Worm (Caenorhabditis elegans) whole organism, young adult: Measurements from ENCODE around the gene mtcu-2.
A peak's percentile ranks its signal among the peaks of the same experiment; 100 is the strongest.

ENCODE experiments used
- B0035.1 ChIP-seq: sonication (generic microtip); optimal IDR thresholded peaks from 2 replicates; lab custom pipeline; 2016; ENCODE audit warnings: missing genetic modification characterization, mild to moderate bottlenecking, missing compliant biosample characterization, missing genotype, missing genetic modification reagents
- B0261.1 ChIP-seq: sonication (generic microtip); optimal IDR thresholded peaks from 2 replicates; lab custom pipeline; 2016; ENCODE audit warnings: mild to moderate bottlenecking, missing genetic modification characterization, moderate library complexity, missing compliant biosample characterization
- D2030.7 ChIP-seq: fragments of 200-800 bp; sonication (Bioruptor generic); IDR thresholded peaks from 2 replicates; pipeline ENCODE4 v1.3.6; 2022; ENCODE audit warnings: missing genetic modification reagents, missing genetic modification characterization, missing compliant biosample characterization
- F52B5.7 ChIP-seq: sonication (generic microtip); optimal IDR thresholded peaks from 2 replicates; lab custom pipeline; 2016; ENCODE audit warnings: mild to moderate bottlenecking, missing genetic modification characterization, missing compliant biosample characterization
- F57A8.1 ChIP-seq: fragments of 200-800 bp; sonication (Bioruptor generic); optimal IDR thresholded peaks from 2 replicates; lab custom pipeline; 2018; ENCODE audit warnings: mild to moderate bottlenecking, missing genetic modification characterization, moderate library complexity, missing compliant biosample characterization
- K12H6.12 ChIP-seq: fragments of 200-800 bp; sonication (Bioruptor generic); optimal IDR thresholded peaks from 2 replicates; lab custom pipeline; 2018; ENCODE audit warnings: mild to moderate bottlenecking, missing genetic modification characterization, missing compliant biosample characterization
- T26A5.8 ChIP-seq: sonication (generic microtip); optimal IDR thresholded peaks from 2 replicates; lab custom pipeline; 2016; ENCODE audit warnings: missing genetic modification characterization, missing compliant biosample characterization
- Y53G8AR.9 ChIP-seq: fragments of 200-800 bp; sonication (Bioruptor generic); conservative IDR thresholded peaks from 2 replicates; pipeline ENCODE4 v1.3.6; 2022; ENCODE audit warnings: missing genetic modification reagents, missing genetic modification characterization, missing compliant biosample characterization
- Y79H2A.3 ChIP-seq: fragments of 200-800 bp; sonication (Bioruptor generic); conservative IDR thresholded peaks from 2 replicates; pipeline ENCODE4 v1.3.6; 2022; ENCODE audit warnings: missing genetic modification reagents, missing genetic modification characterization, missing compliant biosample characterization
- aptf-2 ChIP-seq: fragments of 200-800 bp; sonication (Bioruptor generic); conservative IDR thresholded peaks from 2 replicates; pipeline ENCODE4 v1.3.6; 2022; ENCODE audit warnings: missing genetic modification reagents, missing genetic modification characterization, missing compliant biosample characterization
- aptf-3 ChIP-seq: fragments of 200-800 bp; sonication (Bioruptor generic); IDR thresholded peaks from 2 replicates; pipeline ENCODE4 v1.3.6; 2022; ENCODE audit warnings: missing genetic modification characterization, missing compliant biosample characterization
- bed-1 ChIP-seq: fragments of 200-800 bp; sonication (Bioruptor generic); IDR thresholded peaks from 2 replicates; pipeline ENCODE4 v1.3.6; 2022; ENCODE audit warnings: missing genetic modification reagents, missing genetic modification characterization, missing compliant biosample characterization
- cebp-1 ChIP-seq, 2 experiments: fragments of 200-800 bp in 1 of 2; sonication (Bioruptor generic) in 1 of 2; sonication (generic microtip) in 1 of 2; IDR thresholded peaks in 1 of 2; optimal IDR thresholded peaks in 1 of 2; 2 replicates each; pipeline versions ENCODE4 v1.3.6 to Lab custom; 2017 to 2022; ENCODE audit warnings: missing compliant biosample characterization in 2 of 2, missing genetic modification characterization in 2 of 2, mild to moderate bottlenecking in 1 of 2, missing genetic modification reagents in 1 of 2, moderate library complexity in 1 of 2
- ceh-100 ChIP-seq: fragments of 200-800 bp; sonication (Bioruptor generic); IDR thresholded peaks from 2 replicates; pipeline ENCODE4 v1.3.6; 2022; ENCODE audit warnings: missing genetic modification reagents, missing genetic modification characterization, missing compliant biosample characterization
- ceh-27 ChIP-seq: fragments of 200-800 bp; sonication (Bioruptor generic); optimal IDR thresholded peaks from 2 replicates; lab custom pipeline; 2018; ENCODE audit warnings: mild to moderate bottlenecking, missing genetic modification characterization, moderate library complexity, missing compliant biosample characterization
- ceh-58 ChIP-seq: fragments of 200-800 bp; sonication (Bioruptor generic); IDR thresholded peaks from 2 replicates; pipeline ENCODE4 v1.3.6; 2022; ENCODE audit warnings: missing genetic modification characterization, missing compliant biosample characterization
- ceh-79 ChIP-seq: sonication (generic microtip); optimal IDR thresholded peaks from 2 replicates; lab custom pipeline; 2017; ENCODE audit warnings: mild to moderate bottlenecking, missing genetic modification characterization, missing compliant biosample characterization
- dpff-1 ChIP-seq: sonication (generic microtip); optimal IDR thresholded peaks from 2 replicates; lab custom pipeline; 2017; ENCODE audit warnings: mild to moderate bottlenecking, missing genetic modification characterization, missing compliant biosample characterization
- efl-1 ChIP-seq: fragments of 150-350 bp; optimal IDR thresholded peaks from 2 replicates; lab custom pipeline; 2014; ENCODE audit warnings: missing biosample characterization, missing genetic modification reagents, missing genetic modification characterization
- egl-44 ChIP-seq: fragments of 200-800 bp; sonication (Bioruptor generic); IDR thresholded peaks from 2 replicates; pipeline ENCODE4 v1.3.6; 2022; ENCODE audit warnings: missing genetic modification reagents, missing genetic modification characterization, missing compliant biosample characterization
- ekl-4 ChIP-seq: fragments of 200-800 bp; sonication (Bioruptor generic); IDR thresholded peaks from 2 replicates; pipeline ENCODE4 v1.3.6; 2022; ENCODE audit warnings: missing genetic modification reagents, missing genetic modification characterization, missing compliant biosample characterization
- him-1 ChIP-seq: sonication (generic microtip); optimal IDR thresholded peaks from 2 replicates; lab custom pipeline; 2016; ENCODE audit warnings: missing genotype, missing genetic modification reagents, missing genetic modification characterization, missing compliant biosample characterization
- hmg-1.2 ChIP-seq: fragments of 200-800 bp; sonication (Bioruptor generic); IDR thresholded peaks from 2 replicates; pipeline ENCODE4 v1.3.6; 2022; ENCODE audit warnings: missing genetic modification reagents, missing genetic modification characterization, missing compliant biosample characterization
- lag-1 ChIP-seq: fragments of 200-800 bp; sonication (Bioruptor generic); IDR thresholded peaks from 2 replicates; pipeline ENCODE4 v1.3.6; 2022; ENCODE audit warnings: missing genetic modification reagents, missing genetic modification characterization, missing compliant biosample characterization
- lin-26 ChIP-seq: fragments of 200-800 bp; sonication (Bioruptor generic); IDR thresholded peaks from 2 replicates; pipeline ENCODE4 v1.3.6; 2022; ENCODE audit warnings: missing genetic modification reagents, missing genetic modification characterization, missing compliant biosample characterization
- lin-54 ChIP-seq: fragments of 200-800 bp; sonication (Bioruptor generic); optimal IDR thresholded peaks from 2 replicates; lab custom pipeline; 2018; ENCODE audit warnings: mild to moderate bottlenecking, missing genetic modification characterization, missing compliant biosample characterization
- lir-1 ChIP-seq: fragments of 200-800 bp; sonication (Bioruptor generic); conservative IDR thresholded peaks from 2 replicates; pipeline ENCODE4 v1.3.6; 2022; ENCODE audit warnings: missing genetic modification reagents, missing genetic modification characterization, missing compliant biosample characterization
- lsl-1 ChIP-seq: fragments of 200-800 bp; sonication (Bioruptor generic); optimal IDR thresholded peaks from 2 replicates; lab custom pipeline; 2018; ENCODE audit warnings: mild to moderate bottlenecking, missing genetic modification characterization, moderate library complexity, missing compliant biosample characterization
- nfya-2 ChIP-seq: fragments of 200-800 bp; sonication (Bioruptor generic); IDR thresholded peaks from 2 replicates; pipeline ENCODE4 v1.3.6; 2022; ENCODE audit warnings: missing genetic modification reagents, missing genetic modification characterization, missing compliant biosample characterization
- nhr-179 ChIP-seq: sonication (generic microtip); optimal IDR thresholded peaks from 2 replicates; lab custom pipeline; 2016; ENCODE audit warnings: mild to moderate bottlenecking, missing genetic modification characterization, missing compliant biosample characterization
- nhr-90 ChIP-seq: sonication (generic microtip); optimal IDR thresholded peaks from 2 replicates; lab custom pipeline; 2016; ENCODE audit warnings: missing genotype, mild to moderate bottlenecking, missing genetic modification characterization, missing compliant biosample characterization
- rcor-1 ChIP-seq: fragments of 200-800 bp; sonication (Bioruptor generic); IDR thresholded peaks from 2 replicates; pipeline ENCODE4 v1.3.6; 2022; ENCODE audit warnings: missing genetic modification reagents, missing genetic modification characterization, missing compliant biosample characterization
- repo-1 ChIP-seq: sonication (generic microtip); optimal IDR thresholded peaks from 2 replicates; lab custom pipeline; 2017; ENCODE audit warnings: mild to moderate bottlenecking, missing genetic modification characterization, missing compliant biosample characterization
- snpc-3.4 ChIP-seq: sonication (generic microtip); optimal IDR thresholded peaks from 2 replicates; lab custom pipeline; 2017; ENCODE audit warnings: missing genetic modification characterization, mild to moderate bottlenecking, missing compliant biosample characterization, antibody characterized with exemption, moderate library complexity, missing genotype, missing genetic modification reagents
- snpc-4 ChIP-seq, 5 experiments: fragments of 150-350 bp in 1 of 5; sonication (generic microtip) in 4 of 5; optimal IDR thresholded peaks; 2 replicates each; lab custom pipeline; 2014 to 2018; ENCODE audit warnings: missing genetic modification characterization in 5 of 5, missing biosample characterization in 3 of 5, antibody characterized with exemption in 2 of 5, mild to moderate bottlenecking in 2 of 5, missing compliant biosample characterization in 2 of 5, missing genotype in 2 of 5, moderate library complexity in 2 of 5, missing genetic modification reagents in 1 of 5
- somi-1 ChIP-seq: fragments of 200-800 bp; sonication (Bioruptor generic); optimal IDR thresholded peaks from 2 replicates; lab custom pipeline; 2018; ENCODE audit warnings: mild to moderate bottlenecking, missing genetic modification characterization, missing compliant biosample characterization
- sptf-2 ChIP-seq: fragments of 200-800 bp; sonication (Bioruptor generic); optimal IDR thresholded peaks from 2 replicates; lab custom pipeline; 2018; ENCODE audit warnings: mild to moderate bottlenecking, missing genetic modification characterization, missing compliant biosample characterization
- tlf-1 ChIP-seq: fragments of 200-800 bp; sonication (Bioruptor generic); optimal IDR thresholded peaks from 2 replicates; lab custom pipeline; 2018; ENCODE audit warnings: mild to moderate bottlenecking, missing genetic modification characterization, missing compliant biosample characterization
- zfh-2 ChIP-seq: fragments of 200-800 bp; sonication (Bioruptor generic); conservative IDR thresholded peaks from 2 replicates; pipeline ENCODE4 v1.3.6; 2022; ENCODE audit warnings: missing genetic modification reagents, missing genetic modification characterization, missing compliant biosample characterization
- ztf-25 ChIP-seq: fragments of 200-800 bp; sonication (Bioruptor generic); IDR thresholded peaks from 2 replicates; pipeline ENCODE4 v1.3.6; 2022; ENCODE audit warnings: missing genetic modification reagents, missing genetic modification characterization, missing compliant biosample characterization
- ztf-26 ChIP-seq: sonication (generic microtip); optimal IDR thresholded peaks from 2 replicates; lab custom pipeline; 2017; ENCODE audit warnings: missing genetic modification characterization, missing compliant biosample characterization

Gene mtcu-2

ce11 chrII:10073986-10074385 lies 41.0 kb upstream of the mtcu-2 start:
- TF ChIP-seq lag-1 (GFP tag; lab: Robert Waterston, UW) (no peak), B0035.1 (tag; lab: Kevin White, UChicago) (no peak), hmg-1.2 (GFP tag; lab: Robert Waterston, UW) (no peak), T26A5.8 (no peak), Y79H2A.3 (no peak), zfh-2 (GFP tag; lab: Robert Waterston, UW) (no peak), ztf-25 (GFP tag; lab: Robert Waterston, UW) (no peak), lsl-1 (GFP tag; lab: Kevin White, UChicago) (no peak), cebp-1 (GFP tag; IDR thresholded peaks at IDR 0.05; lab: Robert Waterston, UW) (no peak), cebp-1 (tag; optimal IDR thresholded peaks at IDR 0.05; lab: Kevin White, UChicago) (no peak), nhr-90 (no peak), repo-1 (tag; lab: Kevin White, UChicago) (no peak), him-1 (tag; lab: Kevin White, UChicago) (no peak), lir-1 (GFP tag; lab: Robert Waterston, UW) (no peak), Y53G8AR.9 (GFP tag; lab: Robert Waterston, UW) (no peak), sptf-2 (GFP tag; lab: Kevin White, UChicago) (no peak), nfya-2 (GFP tag; lab: Robert Waterston, UW) (no peak), efl-1 (no peak), B0261.1 (no peak), bed-1 (GFP tag; lab: Robert Waterston, UW) (no peak), lin-54 (no peak)
- TF ChIP-seq, all 124 proteins: peak for 0

- no peak for TF ChIP-seq egl-44
- TF ChIP-seq D2030.7: no peak
- no peak for TF ChIP-seq tlf-1 (GFP tag; lab: Kevin White, UChicago)
- no peak for TF ChIP-seq ceh-79 (tag; lab: Kevin White, UChicago)
- TF ChIP-seq dpff-1 (tag; lab: Kevin White, UChicago): no peak
- no peak for TF ChIP-seq rcor-1
- TF ChIP-seq F57A8.1: no peak
- TF ChIP-seq ekl-4: no peak
- no peak for TF ChIP-seq somi-1
- no peak for TF ChIP-seq ceh-58
- TF ChIP-seq, all 124 proteins: peak for 0
These were observed 34.8 kb upstream of the mtcu-2 start, which contains the start of gene die-1 for ce11 chrII:10067817-10068216. die-1 (minus strand) TSS chrII:10067917.

ce11 chrII:10065472-10065871 lies 32.5 kb upstream of the mtcu-2 start:
- TF ChIP-seq hmg-1.2 (GFP tag; lab: Robert Waterston, UW) (peak; percentile 56), aptf-2 (GFP tag; lab: Robert Waterston, UW) (peak; percentile 94), zfh-2 (GFP tag; lab: Robert Waterston, UW) (no peak), T26A5.8 (no peak), efl-1 (peak; percentile 30), ceh-27 (GFP tag; lab: Kevin White, UChicago) (no peak), ceh-100 (GFP tag; lab: Robert Waterston, UW) (no peak)

ce11 chrII:10060508-10060907 lies 27.5 kb upstream of the mtcu-2 start, which contains the start of gene stg-1:
stg-1 (minus strand) TSS chrII:10060660.
- no peak for TF ChIP-seq F52B5.7 (tag; lab: Kevin White, UChicago)
- TF ChIP-seq ztf-26 (tag; lab: Kevin White, UChicago): no peak
- no peak for TF ChIP-seq sptf-2 (GFP tag; lab: Kevin White, UChicago)
- TF ChIP-seq F57A8.1: no peak
- no peak for TF ChIP-seq lin-26 (GFP tag; lab: Robert Waterston, UW)
- TF ChIP-seq snpc-3.4 (tag; lab: Kevin White, UChicago): no peak
- no peak for TF ChIP-seq nhr-179 (tag; lab: Kevin White, UChicago)
- no peak for TF ChIP-seq ekl-4
- TF ChIP-seq K12H6.12: no peak
- no peak for TF ChIP-seq snpc-4 (GFP tag; optimal IDR thresholded peaks at IDR 0.05; lab: Kevin White, UChicago)
- no peak for TF ChIP-seq snpc-4 (tag; optimal IDR thresholded peaks at IDR 0.05; lab: Kevin White, UChicago)
- no peak for TF ChIP-seq B0261.1
- TF ChIP-seq aptf-3 (GFP tag; lab: Robert Waterston, UW): no peak
